Fruit fly (Drosophila melanogaster): ENCODE measurements around the gene Raf.

The Raf gene

dm6 chrX:2297428-2298200 is 2.3 kb downstream of the Raf start (continued):
- TF ChIP-seq chinmo (GFP tag; IDR thresholded peaks at IDR 0.05; ENCODE audit: partially characterized antibody) (0 out of 4 replicates have a peak, but pooled peaks have one; percentile 53), CG10431 (GFP tag; optimal IDR thresholded peaks at IDR 0.05) (peak; percentile 95), zfh2 (GFP tag; optimal IDR thresholded peaks at IDR 0.05) (peak; percentile 98), tgo (GFP tag; IDR thresholded peaks at IDR 0.05) (peak; percentile 98), sqz (GFP tag; optimal IDR thresholded peaks at IDR 0.05) (peak; percentile 97), CG12769 (tag; optimal IDR thresholded peaks at IDR 0.05) (peak; percentile 99), Dref (GFP tag; IDR thresholded peaks at IDR 0.05) (peak; percentile 41; the same call in 1 of the 2 replicates), D (optimal IDR thresholded peaks at IDR 0.05) (no peak), D (GFP tag; optimal IDR thresholded peaks at IDR 0.05) (peak; percentile 98), CG34422 (GFP tag; IDR thresholded peaks at IDR 0.05) (peak; percentile 99), CG6854 (GFP tag; optimal IDR thresholded peaks at IDR 0.05) (peak; percentile 95), CG14710 (tag; optimal IDR thresholded peaks at IDR 0.05) (peak; percentile 95), peb (GFP tag; IDR thresholded peaks at IDR 0.05) (peak; percentile 97), Bdp1 (GFP tag; optimal IDR thresholded peaks at IDR 0.05) (peak; percentile 94), CG10274 (GFP tag; optimal IDR thresholded peaks at IDR 0.05) (peak; percentile 94), CG8388 (GFP tag; optimal IDR thresholded peaks at IDR 0.05) (peak; percentile 98), CG8765 (GFP tag; IDR thresholded peaks at IDR 0.05) (peak; percentile 91), CG4328 (GFP tag; optimal IDR thresholded peaks at IDR 0.05) (peak; percentile 89), CG12236 (GFP tag; optimal IDR thresholded peaks at IDR 0.05) (peak; percentile 98), repo (GFP tag; optimal IDR thresholded peaks at IDR 0.05) (peak; percentile 99), psq (GFP tag; optimal IDR thresholded peaks at IDR 0.05) (peak; percentile 90), pb (GFP tag; optimal IDR thresholded peaks at IDR 0.05) (peak; percentile 99), CG6813 (GFP tag; optimal IDR thresholded peaks at IDR 0.05) (peak; percentile 98), sna (GFP tag; IDR thresholded peaks at IDR 0.05; ENCODE audit: partially characterized antibody) (no peak), usp (GFP tag; optimal IDR thresholded peaks at IDR 0.05) (no peak), her (GFP tag; optimal IDR thresholded peaks at IDR 0.05) (peak; percentile 98), CG5953 (GFP tag; IDR thresholded peaks at IDR 0.05) (peak; percentile 98), CG11085 (GFP tag; IDR thresholded peaks at IDR 0.05) (peak; percentile 94), CG14050 (GFP tag; IDR thresholded peaks at IDR 0.05) (peak; percentile 98), NFAT (GFP tag; IDR thresholded peaks at IDR 0.05) (peak; percentile 97), cwo (GFP tag; optimal IDR thresholded peaks at IDR 0.05) (peak; percentile 97), eve (GFP tag; optimal IDR thresholded peaks at IDR 0.05) (peak in 1 of 2 experiments; percentile 99), Mad (GFP tag; optimal IDR thresholded peaks at IDR 0.05) (peak; percentile 98), inv (GFP tag; IDR thresholded peaks at IDR 0.05; ENCODE audit: partially characterized antibody) (no peak), Eip74EF (GFP tag; optimal IDR thresholded peaks at IDR 0.05) (peak in 1 of 2 experiments; percentile 98), gce (GFP tag; IDR thresholded peaks at IDR 0.05) (peak; percentile 98), grau (tag; optimal IDR thresholded peaks at IDR 0.05) (peak; percentile 100), Nf-YA (GFP tag; IDR thresholded peaks at IDR 0.05) (peak; percentile 98), lmd (GFP tag; IDR thresholded peaks at IDR 0.05) (peak; percentile 99), B-H2 (GFP tag; optimal IDR thresholded peaks at IDR 0.05) (peak; percentile 93), Opbp (GFP tag; IDR thresholded peaks at IDR 0.05; ENCODE audit: partially characterized antibody) (no peak), CG4404 (GFP tag; IDR thresholded peaks at IDR 0.05) (peak; percentile 97), CG7271 (tag; optimal IDR thresholded peaks at IDR 0.05) (peak; percentile 85), ara (GFP tag; IDR thresholded peaks at IDR 0.05) (peak; percentile 98), zfh1 (GFP tag; IDR thresholded peaks at IDR 0.05) (peak; percentile 99), Hmx (GFP tag; optimal IDR thresholded peaks at IDR 0.05) (peak; percentile 91), ttk (GFP tag; IDR thresholded peaks at IDR 0.05) (peak; percentile 98), Asciz (GFP tag; optimal IDR thresholded peaks at IDR 0.05) (peak; percentile 99), Scr (GFP tag; IDR thresholded peaks at IDR 0.05; ENCODE audit: partially characterized antibody) (no peak)
